Fruit fly (Drosophila melanogaster) whole organism: Measurements from ENCODE around the gene Eato.

Source experiments
- Dll ChIP-seq: fragments of >200 bp; optimal IDR thresholded peaks from 2 replicates; lab custom pipeline; 2017
- EcR ChIP-seq, 2 experiments: fragments of >200 bp; optimal IDR thresholded peaks; 2 replicates each; lab custom pipeline; 2017; ENCODE audit warnings: missing biosample characterization in 2 of 2, missing genetic modification characterization in 2 of 2, missing genetic modification reagents in 2 of 2
- pan ChIP-seq: fragments of >200 bp; optimal IDR thresholded peaks from 2 replicates; lab custom pipeline; 2017
- psq ChIP-seq: fragments of >200 bp; optimal IDR thresholded peaks from 2 replicates; lab custom pipeline; 2017
- usp ChIP-seq: fragments of >200 bp; optimal IDR thresholded peaks from 2 replicates; lab custom pipeline; 2017; ENCODE audit warnings: missing biosample characterization, missing genetic modification characterization, mixed read lengths

DNA sequence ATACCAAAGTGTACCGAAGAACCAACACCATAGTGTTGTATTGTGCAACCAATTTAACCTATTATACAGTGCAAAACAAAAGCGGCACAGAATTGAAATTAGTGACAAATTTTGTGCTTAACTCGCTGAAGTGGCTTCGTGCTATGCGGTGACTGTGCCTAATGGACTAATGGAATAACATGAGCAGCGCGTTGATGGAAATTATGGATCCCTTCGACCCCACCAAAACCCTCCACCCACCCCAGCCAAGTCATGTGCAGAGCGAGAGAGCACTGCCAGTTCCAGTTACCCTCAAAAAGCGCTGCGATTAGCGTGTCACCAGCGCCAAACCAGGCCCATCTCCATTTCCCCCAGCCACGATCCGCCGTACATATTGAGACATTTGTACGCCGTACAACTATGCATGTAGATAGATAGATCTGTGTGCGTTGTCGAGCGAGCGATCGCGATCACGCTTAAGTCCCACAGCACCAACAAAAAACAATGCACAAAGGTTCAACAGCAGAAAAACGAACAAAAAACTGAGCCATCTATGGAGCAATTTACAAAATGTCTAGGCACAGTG is 18.3 kb downstream of the Eato start:
- TF ChIP-seq psq (lab: Kevin White, UChicago) = no peak
- no peak for TF ChIP-seq EcR (GFP tag; optimal IDR thresholded peaks at IDR 0.05; lab: Kevin White, UChicago)
- TF ChIP-seq pan (lab: Kevin White, UChicago) = no peak
- no peak for TF ChIP-seq usp (GFP tag; lab: Kevin White, UChicago)
- no peak for TF ChIP-seq Dll (lab: Kevin White, UChicago)
